3 worm cellular contexts compared by ENCODE assay signal in the genomic region with DNA sequence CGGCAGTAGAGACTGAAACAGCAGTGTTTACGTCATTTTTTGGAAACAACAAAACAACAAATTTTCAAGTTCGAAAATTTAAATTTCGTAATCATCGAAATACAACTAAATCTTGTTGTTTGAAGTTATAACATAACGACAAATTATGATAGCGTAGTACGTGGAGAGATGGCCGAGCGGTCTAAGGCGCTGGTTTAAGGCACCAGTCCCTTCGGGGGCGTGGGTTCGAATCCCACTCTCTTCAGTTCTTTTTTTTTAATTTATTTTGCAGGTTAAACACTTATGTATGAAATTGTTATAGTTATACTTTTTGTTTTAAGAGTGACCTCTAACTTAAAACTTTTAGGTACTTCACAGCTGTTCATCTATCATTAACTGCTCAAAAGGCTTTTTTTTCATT.
TF ChIP-seq lines count a peak whose summit lies in the region.

No protein-coding gene starts in this region.

TF ChIP-seq in whole organism, L1 larva, 84 proteins besides CTCF, POLR2A, EP300 and RAD21 (continued from another document):
- peak; percentile 38 for TF ChIP-seq snu-23 (GFP tag; optimal IDR thresholded peaks at IDR 0.05; lab: Kevin White, UChicago)
- TF ChIP-seq pag-3 (tag; optimal IDR thresholded peaks at IDR 0.05; lab: Kevin White, UChicago; ENCODE audit: borderline replicate concordance, insufficient read depth) = no peak
- TF ChIP-seq nhr-84 (tag; optimal IDR thresholded peaks at IDR 0.05; lab: Kevin White, UChicago) = no peak
- TF ChIP-seq nhr-20 (tag; optimal IDR thresholded peaks at IDR 0.05; lab: Kevin White, UChicago) = peak; percentile 17
- no peak for TF ChIP-seq unc-62 (GFP tag; optimal IDR thresholded peaks at IDR 0.05; lab: Kevin White, UChicago)
- TF ChIP-seq ceh-88 (GFP tag; IDR thresholded peaks at IDR 0.05; lab: Robert Waterston, UW) = no peak
- TF ChIP-seq swsn-7 (tag; optimal IDR thresholded peaks at IDR 0.05; lab: Kevin White, UChicago) = no peak

TF ChIP-seq in whole organism, L4 larva, 104 proteins besides CTCF, POLR2A, EP300 and RAD21 (continued from another document):
- TF ChIP-seq nhr-48 (tag; optimal IDR thresholded peaks at IDR 0.05; lab: Kevin White, UChicago) (peak; percentile 22), dmd-8 (GFP tag; IDR thresholded peaks at IDR 0.05; lab: Robert Waterston, UW) (0 out of 2 replicates have a peak, but pooled peaks have one; percentile 26)

TF ChIP-seq in whole organism, young adult, 124 proteins besides CTCF, POLR2A, EP300 and RAD21 (continued from another document):
- TF ChIP-seq F57C9.4 (tag; optimal IDR thresholded peaks at IDR 0.05; lab: Kevin White, UChicago) = no peak
- no peak for TF ChIP-seq ceh-27 (GFP tag; optimal IDR thresholded peaks at IDR 0.05; lab: Kevin White, UChicago)
- TF ChIP-seq hlh-12 (tag; optimal IDR thresholded peaks at IDR 0.05; lab: Kevin White, UChicago) = no peak
- TF ChIP-seq lin-26 (GFP tag; IDR thresholded peaks at IDR 0.05; lab: Robert Waterston, UW) = peak; percentile 70
